Worm (Caenorhabditis elegans) whole organism, early embryonic: ENCODE data around the gene F58F9.9.

ENCODE experiments used
- F13C5.2 ChIP-seq: sonication (generic microtip); optimal IDR thresholded peaks from 2 replicates; lab custom pipeline; 2017; ENCODE audit warnings: mild to moderate bottlenecking, missing genetic modification characterization, inconsistent platforms, missing compliant biosample characterization
- ama-1 ChIP-seq: fragments of 150-350 bp; optimal IDR thresholded peaks from 2 replicates; lab custom pipeline; 2014
- ets-7 ChIP-seq: sonication (generic microtip); optimal IDR thresholded peaks from 2 replicates; lab custom pipeline; 2016; ENCODE audit warnings: missing genotype, missing genetic modification characterization, missing compliant biosample characterization
- flt-1 ChIP-seq: fragments of 200-800 bp; sonication (Bioruptor generic); IDR thresholded peaks from 2 replicates; pipeline ENCODE4 v1.3.6; 2022; ENCODE audit warnings: missing genetic modification characterization, missing compliant biosample characterization
- hmg-4 ChIP-seq: fragments of 200-800 bp; sonication (Bioruptor generic); optimal IDR thresholded peaks from 2 replicates; lab custom pipeline; 2018; ENCODE audit warnings: mild to moderate bottlenecking, missing genetic modification characterization, missing compliant biosample characterization
- hnd-1 ChIP-seq: sonication (generic microtip); optimal IDR thresholded peaks from 2 replicates; lab custom pipeline; 2016; ENCODE audit warnings: missing genetic modification characterization, missing compliant biosample characterization
- pes-1 ChIP-seq: fragments of 200-800 bp; sonication (Bioruptor generic); IDR thresholded peaks from 2 replicates; pipeline ENCODE4 v1.3.6; 2022; ENCODE audit warnings: missing genetic modification reagents, missing genetic modification characterization, missing compliant biosample characterization
- sea-1 ChIP-seq: fragments of 200-800 bp; sonication (Bioruptor generic); conservative IDR thresholded peaks from 2 replicates; pipeline ENCODE4 v1.3.6; 2022; ENCODE audit warnings: missing genetic modification characterization, missing compliant biosample characterization
- tbx-11 ChIP-seq: fragments of 200-800 bp; sonication (Bioruptor generic); IDR thresholded peaks from 2 replicates; pipeline ENCODE4 v1.3.6; 2022; ENCODE audit warnings: missing genetic modification characterization, missing compliant biosample characterization
- tbx-37 ChIP-seq: fragments of 200-800 bp; sonication (Bioruptor generic); conservative IDR thresholded peaks from 2 replicates; pipeline ENCODE4 v1.3.6; 2022; ENCODE audit warnings: missing genetic modification reagents, missing genetic modification characterization, missing compliant biosample characterization

- TF ChIP-seq tbx-11 (GFP tag; lab: Robert Waterston, UW) (no peak), ama-1 (no peak), tbx-37 (GFP tag; lab: Robert Waterston, UW) (no peak), hmg-4 (GFP tag; lab: Kevin White, UChicago) (no peak), sea-1 (GFP tag; lab: Robert Waterston, UW) (no peak), pes-1 (GFP tag; lab: Robert Waterston, UW) (no peak), F13C5.2 (tag; lab: Kevin White, UChicago) (no peak), ets-7 (tag; lab: Kevin White, UChicago) (no peak), hnd-1 (tag; lab: Kevin White, UChicago) (no peak), flt-1 (no peak)
These were observed 12.1 kb upstream of the F58F9.9 start, which contains the start of gene C49A9.1 for ce11 chrIV:6227974-6228373.
